Worm (Caenorhabditis elegans) whole organism, L2 larva: ENCODE results near the gene R01H2.7.
A peak's percentile ranks its signal among the peaks of the same experiment; 100 is the strongest.

Experiments used
- C34F6.9 ChIP-seq: fragments of 150-350 bp; optimal IDR thresholded peaks from 2 replicates; lab custom pipeline; 2014; ENCODE audit warnings: missing biosample characterization, missing genetic modification characterization
- F13H6.1 ChIP-seq: sonication (generic microtip); optimal IDR thresholded peaks from 2 replicates; lab custom pipeline; 2016; ENCODE audit warnings: missing genetic modification characterization, missing compliant biosample characterization
- ZK546.5 ChIP-seq: sonication (generic microtip); optimal IDR thresholded peaks from 2 replicates; lab custom pipeline; 2017; ENCODE audit warnings: missing biosample characterization, missing genetic modification characterization
- alr-1 ChIP-seq: fragments of 150-350 bp; optimal IDR thresholded peaks from 2 replicates; lab custom pipeline; 2014; ENCODE audit warnings: missing biosample characterization, missing genetic modification characterization
- ceh-82 ChIP-seq: fragments of 150-350 bp; optimal IDR thresholded peaks from 2 replicates; lab custom pipeline; 2014; ENCODE audit warnings: missing biosample characterization, missing genetic modification characterization
- egl-27 ChIP-seq: sonication (generic microtip); optimal IDR thresholded peaks from 3 replicates; lab custom pipeline; 2017; ENCODE audit warnings: missing biosample characterization, missing genetic modification reagents, missing genetic modification characterization
- elt-1 ChIP-seq: fragments of 150-350 bp; optimal IDR thresholded peaks from 2 replicates; lab custom pipeline; 2014; ENCODE audit warnings: missing biosample characterization, missing genetic modification characterization
- elt-3 ChIP-seq: sonication (generic microtip); optimal IDR thresholded peaks from 2 replicates; lab custom pipeline; 2017; ENCODE audit warnings: missing biosample characterization, missing genetic modification characterization
- fos-1 ChIP-seq: fragments of 150-350 bp; optimal IDR thresholded peaks from 2 replicates; lab custom pipeline; 2014; ENCODE audit warnings: missing biosample characterization, missing genetic modification characterization
- gmeb-1 ChIP-seq: fragments of 150-350 bp; optimal IDR thresholded peaks from 2 replicates; lab custom pipeline; 2014; ENCODE audit warnings: missing biosample characterization, missing genetic modification characterization
- lin-11 ChIP-seq: fragments of 150-350 bp; sonication (generic microtip); optimal IDR thresholded peaks from 2 replicates; lab custom pipeline; 2014; ENCODE audit warnings: missing biosample characterization, missing genetic modification characterization, inconsistent platforms, mixed read lengths
- lin-13 ChIP-seq: fragments of 150-350 bp; optimal IDR thresholded peaks from 2 replicates; lab custom pipeline; 2014; ENCODE audit warnings: missing biosample characterization, missing genetic modification reagents, missing genetic modification characterization
- mab-5 ChIP-seq: fragments of 150-350 bp; optimal IDR thresholded peaks from 2 replicates; lab custom pipeline; 2014; ENCODE audit warnings: missing biosample characterization, missing genetic modification characterization
- nhr-10 ChIP-seq: sonication (generic microtip); optimal IDR thresholded peaks from 2 replicates; lab custom pipeline; 2017; ENCODE audit warnings: missing biosample characterization, missing genetic modification characterization
- nhr-11 ChIP-seq: fragments of 150-350 bp; optimal IDR thresholded peaks from 2 replicates; lab custom pipeline; 2014; ENCODE audit warnings: missing biosample characterization, missing genetic modification characterization
- nhr-12 ChIP-seq: fragments of 150-350 bp; optimal IDR thresholded peaks from 2 replicates; lab custom pipeline; 2014; ENCODE audit warnings: missing biosample characterization, missing genetic modification characterization
- nhr-21 ChIP-seq: fragments of 150-350 bp; optimal IDR thresholded peaks from 2 replicates; lab custom pipeline; 2014; ENCODE audit warnings: missing biosample characterization, missing genetic modification characterization
- nhr-23 ChIP-seq: fragments of 150-350 bp; optimal IDR thresholded peaks from 2 replicates; lab custom pipeline; 2014; ENCODE audit warnings: missing biosample characterization, missing genetic modification reagents, missing genetic modification characterization
- nhr-6 ChIP-seq: fragments of 150-350 bp; optimal IDR thresholded peaks from 2 replicates; lab custom pipeline; 2014; ENCODE audit warnings: missing biosample characterization, missing genetic modification characterization
- skn-1 ChIP-seq: sonication (generic microtip); optimal IDR thresholded peaks from 2 replicates; lab custom pipeline; 2017; ENCODE audit warnings: missing biosample characterization, missing genetic modification characterization
- sma-3 ChIP-seq: sonication (generic microtip); optimal IDR thresholded peaks from 2 replicates; lab custom pipeline; 2016; ENCODE audit warnings: missing genetic modification reagents, missing genetic modification characterization, missing compliant biosample characterization
- snpc-4 ChIP-seq: fragments of 150-350 bp; optimal IDR thresholded peaks from 2 replicates; lab custom pipeline; 2014; ENCODE audit warnings: missing biosample characterization, missing genetic modification characterization
- unc-39 ChIP-seq: fragments of 150-350 bp; optimal IDR thresholded peaks from 2 replicates; lab custom pipeline; 2014; ENCODE audit warnings: missing biosample characterization, missing genetic modification characterization
- unc-62 ChIP-seq: fragments of 150-350 bp; optimal IDR thresholded peaks from 2 replicates; lab custom pipeline; 2014; ENCODE audit warnings: missing biosample characterization, missing genetic modification reagents, missing genetic modification characterization
- zag-1 ChIP-seq: fragments of 150-350 bp; optimal IDR thresholded peaks from 2 replicates; lab custom pipeline; 2014; ENCODE audit warnings: missing biosample characterization, missing genetic modification characterization
- ztf-1 ChIP-seq: fragments of 200-800 bp; sonication (Bioruptor generic); conservative IDR thresholded peaks from 2 replicates; pipeline ENCODE4 v1.3.6; 2022; ENCODE audit warnings: missing genetic modification characterization, missing compliant biosample characterization
- ztf-4 ChIP-seq: fragments of 150-350 bp; optimal IDR thresholded peaks from 2 replicates; lab custom pipeline; 2014; ENCODE audit warnings: missing biosample characterization, missing genetic modification characterization

Gene R01H2.7

DNA sequence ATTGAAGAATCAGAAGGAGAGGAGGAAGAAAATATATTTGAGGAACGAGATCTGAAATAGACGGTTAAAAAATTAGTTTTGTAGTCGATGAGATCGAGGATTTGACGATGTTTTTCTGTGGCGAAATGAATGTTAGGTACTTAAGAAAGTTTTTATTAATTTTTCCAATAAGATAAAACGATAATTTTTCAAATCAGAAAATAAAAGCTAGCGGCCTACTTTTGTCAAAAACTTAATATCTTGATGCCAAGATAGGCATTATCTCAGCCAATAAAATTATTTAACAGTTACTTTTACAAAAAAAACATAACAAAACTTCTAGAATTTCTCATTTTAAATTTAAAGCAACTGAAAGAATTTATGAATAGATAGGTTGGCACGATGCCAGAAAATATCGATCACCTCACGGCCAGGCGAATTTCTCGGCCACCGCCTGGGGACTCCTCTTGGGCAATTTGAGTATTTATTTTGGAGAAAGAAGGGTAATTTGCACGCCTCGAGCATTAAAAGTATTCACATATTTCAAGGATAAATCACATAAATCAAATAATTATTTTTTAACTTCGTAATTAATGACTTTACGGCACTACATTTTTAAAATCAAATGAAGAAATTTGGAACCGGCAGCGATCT, 42.3 kb upstream of the R01H2.7 start, which contains the start of gene fubl-2 (continued):
- TF ChIP-seq elt-3, result no peak
- TF ChIP-seq nhr-12, result no peak
- TF ChIP-seq, all 48 proteins: peak for 14

DNA sequence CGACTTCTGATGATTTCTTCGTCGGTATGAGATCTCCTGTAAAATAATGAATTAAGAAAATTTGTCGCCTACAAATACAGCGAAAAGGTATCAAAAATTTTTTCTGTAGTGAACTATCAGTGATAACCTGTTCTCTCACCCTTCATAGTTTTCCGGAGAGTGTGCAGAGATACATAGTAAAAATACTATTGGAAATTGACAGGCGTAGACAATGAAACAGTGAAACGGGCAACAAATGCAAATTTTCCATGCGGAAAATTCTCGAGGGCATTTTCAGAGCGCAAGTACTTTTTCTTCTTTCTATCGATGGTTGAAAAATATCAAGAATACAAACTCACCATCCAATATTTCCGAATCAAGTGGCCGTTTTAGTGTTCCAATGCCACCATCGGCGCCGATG, 41.6 kb upstream of the R01H2.7 start:
- TF ChIP-seq C34F6.9 (tag; lab: Kevin White, UChicago) (no peak), gmeb-1 (peak; percentile 4), F13H6.1 (tag; lab: Kevin White, UChicago) (no peak)

ce11 chrIII:7084908-7085307, 39.4 kb upstream of the R01H2.7 start, which contains the start of gene tofu-7:
Gene tofu-7 (minus strand): TSS chrIII:7085018.
- TF ChIP-seq lin-13 (GFP tag; lab: Kevin White, UChicago), result no peak
- no peak for TF ChIP-seq ZK546.5 (tag; lab: Kevin White, UChicago)
- no peak for TF ChIP-seq skn-1 (tag; lab: Kevin White, UChicago)
- TF ChIP-seq lin-11 (tag; lab: Kevin White, UChicago), result no peak
- no peak for TF ChIP-seq nhr-10 (tag; lab: Kevin White, UChicago)
- no peak for TF ChIP-seq egl-27 (tag; lab: Kevin White, UChicago)
- no peak for TF ChIP-seq F13H6.1 (tag; lab: Kevin White, UChicago)
- no peak for TF ChIP-seq snpc-4 (tag; lab: Kevin White, UChicago)
- no peak for TF ChIP-seq gmeb-1
- no peak for TF ChIP-seq C34F6.9 (tag; lab: Kevin White, UChicago)
- no peak for TF ChIP-seq alr-1

- TF ChIP-seq elt-1 (tag; lab: Kevin White, UChicago) (no peak), skn-1 (tag; lab: Kevin White, UChicago) (no peak), mab-5 (tag; lab: Kevin White, UChicago) (no peak), zag-1 (tag; lab: Kevin White, UChicago) (no peak), fos-1 (tag; lab: Kevin White, UChicago) (no peak), ceh-82 (tag; lab: Kevin White, UChicago) (no peak), nhr-21 (no peak), nhr-6 (tag; lab: Kevin White, UChicago) (no peak), lin-13 (GFP tag; lab: Kevin White, UChicago) (no peak)
These were observed 37.6 kb upstream of the R01H2.7 start for ce11 chrIII:7083106-7083505.

DNA sequence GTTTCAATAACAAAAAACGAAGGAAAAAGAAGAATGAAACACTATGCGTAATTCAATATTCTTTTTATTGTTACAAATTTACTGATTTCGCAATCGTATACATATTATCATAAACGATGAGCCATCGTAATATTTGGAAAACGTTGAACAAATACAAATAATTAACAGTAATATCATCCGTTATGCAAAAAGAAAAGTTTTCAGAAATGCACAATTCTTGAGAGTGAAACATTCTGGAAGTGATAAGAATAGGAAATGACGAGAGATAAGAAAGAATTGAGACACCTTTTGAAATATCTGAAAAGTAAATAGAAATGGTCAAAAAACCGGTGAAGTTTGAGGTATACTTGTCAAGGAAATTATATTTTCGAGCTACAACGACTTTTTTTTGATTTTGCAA, 35.9 kb upstream of the R01H2.7 start:
- TF ChIP-seq fos-1 (tag; lab: Kevin White, UChicago) (peak; percentile 76), unc-39 (tag; lab: Kevin White, UChicago) (no peak)

ce11 chrIII:7080689-7081088, 35.1 kb upstream of the R01H2.7 start, which contains the start of gene ZK418.7:
Gene ZK418.7 (minus strand): TSS chrIII:7080789.
- no peak for TF ChIP-seq ztf-4 (tag; lab: Kevin White, UChicago)
- no peak for TF ChIP-seq nhr-11 (tag; lab: Kevin White, UChicago)
- no peak for TF ChIP-seq ZK546.5 (tag; lab: Kevin White, UChicago)
- no peak for TF ChIP-seq gmeb-1
- TF ChIP-seq F13H6.1 (tag; lab: Kevin White, UChicago), result no peak
- TF ChIP-seq unc-62 (GFP tag; lab: Kevin White, UChicago), result no peak
- TF ChIP-seq ceh-82 (tag; lab: Kevin White, UChicago), result no peak

DNA sequence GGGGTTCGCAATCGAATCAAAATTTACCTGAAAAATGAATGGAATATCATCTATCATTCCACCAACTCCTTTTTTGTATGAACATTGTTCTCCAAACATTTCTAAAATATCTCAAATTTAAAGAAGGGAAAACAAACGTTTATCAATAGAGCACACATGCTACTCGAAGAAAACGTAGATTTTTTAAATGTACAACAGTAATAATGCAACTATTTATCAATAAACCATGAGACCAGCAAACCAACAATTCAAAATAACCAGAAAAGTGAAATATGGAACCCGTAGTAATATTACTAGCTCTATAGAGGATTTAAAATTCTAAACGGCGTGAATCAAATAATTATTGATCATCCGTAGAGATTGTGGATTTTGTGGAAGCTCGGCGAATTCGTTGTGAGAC, 33.2 kb upstream of the R01H2.7 start, which contains the start of gene ZK418.6:
Gene ZK418.6, minus strand, starts transcription at position 101 of the 400 bp plus-strand sequence.
- TF ChIP-seq sma-3 (GFP tag; lab: Kevin White, UChicago), result no peak

DNA sequence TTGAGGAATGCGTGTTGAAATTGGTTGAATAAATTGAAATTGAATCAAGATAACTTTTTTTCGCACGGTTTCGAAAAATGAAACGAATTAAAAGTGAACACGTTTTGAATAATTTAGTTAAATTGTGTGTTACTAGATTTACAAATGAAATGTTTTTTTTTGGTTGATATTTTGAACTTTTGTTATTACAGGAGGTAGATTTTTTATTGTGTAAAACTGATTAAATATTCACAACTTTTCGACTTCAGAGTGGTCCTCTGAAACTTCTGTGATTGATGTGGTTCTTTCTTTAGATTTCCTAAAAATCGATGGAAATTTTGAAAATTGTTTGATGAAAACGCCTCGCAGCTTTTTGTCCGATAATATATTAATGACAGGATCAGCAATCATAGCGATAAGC, 30.8 kb upstream of the R01H2.7 start, which contains the start of gene ZK418.13:
Gene ZK418.13, minus strand, starts transcription at position 101 of the 400 bp plus-strand sequence.
- TF ChIP-seq ztf-1 (no peak), nhr-23 (tag; lab: Kevin White, UChicago) (no peak)
